Worm (Caenorhabditis elegans): ENCODE results near the gene skr-18.

- TF ChIP-seq unc-39 (tag; optimal IDR thresholded peaks at IDR 0.05) = no peak
- TF ChIP-seq aly-2 (tag; optimal IDR thresholded peaks at IDR 0.05) = no peak
- TF ChIP-seq nhr-6 (tag; optimal IDR thresholded peaks at IDR 0.05) = no peak
- TF ChIP-seq lsy-2 (tag; optimal IDR thresholded peaks at IDR 0.05) = no peak
- TF ChIP-seq unc-55 (GFP tag; optimal IDR thresholded peaks at IDR 0.05) = no peak
- no peak for TF ChIP-seq nhr-11 (tag; optimal IDR thresholded peaks at IDR 0.05)
- no peak for TF ChIP-seq dmd-4 (tag; optimal IDR thresholded peaks at IDR 0.05)
- no peak for TF ChIP-seq nhr-21 (tag; optimal IDR thresholded peaks at IDR 0.05)
- TF ChIP-seq ztf-11 (tag; optimal IDR thresholded peaks at IDR 0.05) = no peak
- TF ChIP-seq Y55F3AM.14 (GFP tag; optimal IDR thresholded peaks at IDR 0.05) = no peak
- TF ChIP-seq lin-39 (tag; optimal IDR thresholded peaks at IDR 0.05) = no peak
- TF ChIP-seq ZK546.5 (tag; optimal IDR thresholded peaks at IDR 0.05) = no peak
- TF ChIP-seq nhr-12 (tag; optimal IDR thresholded peaks at IDR 0.05) = no peak
- no peak for TF ChIP-seq nhr-25 (tag; optimal IDR thresholded peaks at IDR 0.05)
These were observed 36.7 kb upstream of the skr-18 start, which contains the start of the genes madf-1 and Y55F3BR.10 for ce11 chrIV:831796-832486.

Data from whole organism, L2 larva.